Worm (Caenorhabditis elegans) whole organism, L1 larva: ENCODE results near the gene F20D1.22.
A peak's percentile ranks its signal among the peaks of the same experiment; 100 is the strongest.

ENCODE experiments used
- C34B4.2 ChIP-seq: sonication (generic microtip); optimal IDR thresholded peaks from 2 replicates; lab custom pipeline; 2017; ENCODE audit warnings: mild to moderate bottlenecking, missing genetic modification characterization, missing compliant biosample characterization
- F16B12.6 ChIP-seq: fragments of 150-350 bp; optimal IDR thresholded peaks from 2 replicates; lab custom pipeline; 2014; ENCODE audit warnings: missing biosample characterization, missing genetic modification characterization
- Y116A8C.19 ChIP-seq: sonication (generic microtip); optimal IDR thresholded peaks from 2 replicates; lab custom pipeline; 2016; ENCODE audit warnings: missing compliant biosample characterization, missing genetic modification characterization, borderline replicate concordance
- ama-1 ChIP-seq: fragments of 150-350 bp; optimal IDR thresholded peaks from 2 replicates; lab custom pipeline; 2014
- blmp-1 ChIP-seq: fragments of 150-350 bp; optimal IDR thresholded peaks from 2 replicates; lab custom pipeline; 2014; ENCODE audit warnings: missing biosample characterization, missing genetic modification characterization
- ceh-63 ChIP-seq: fragments of 200-800 bp; sonication (Bioruptor generic); optimal IDR thresholded peaks from 2 replicates; lab custom pipeline; 2018; ENCODE audit warnings: mild to moderate bottlenecking, missing genetic modification characterization, missing compliant biosample characterization
- ceh-8 ChIP-seq: fragments of 200-800 bp; sonication (Bioruptor generic); optimal IDR thresholded peaks from 2 replicates; lab custom pipeline; 2018; ENCODE audit warnings: mild to moderate bottlenecking, missing genetic modification characterization, moderate library complexity, missing compliant biosample characterization
- ces-1 ChIP-seq: fragments of 150-350 bp; optimal IDR thresholded peaks from 2 replicates; lab custom pipeline; 2014; ENCODE audit warnings: missing biosample characterization, missing genetic modification reagents, missing genetic modification characterization
- dpl-1 ChIP-seq, 3 experiments: fragments of 150-350 bp in 2 of 3; sonication (generic microtip) in 1 of 3; optimal IDR thresholded peaks; 2 replicates each; lab custom pipeline; 2014 to 2017; ENCODE audit warnings: missing biosample characterization in 3 of 3, missing genetic modification characterization in 3 of 3, missing genetic modification reagents in 3 of 3
- efl-3 ChIP-seq: fragments of 200-800 bp; sonication (Bioruptor generic); optimal IDR thresholded peaks from 2 replicates; lab custom pipeline; 2018; ENCODE audit warnings: mild to moderate bottlenecking, missing genetic modification characterization, missing compliant biosample characterization
- egl-27 ChIP-seq, 2 experiments: fragments of 150-350 bp in 1 of 2; sonication (generic microtip); optimal IDR thresholded peaks; 3 replicates each; lab custom pipeline; 2017 to 2018; ENCODE audit warnings: missing biosample characterization in 2 of 2, missing genetic modification characterization in 2 of 2, missing genetic modification reagents in 2 of 2
- elt-2 ChIP-seq: sonication (generic microtip); optimal IDR thresholded peaks from 2 replicates; lab custom pipeline; 2016; ENCODE audit warnings: missing genetic modification characterization, mild to moderate bottlenecking, inconsistent platforms, missing compliant biosample characterization, missing genetic modification reagents
- elt-3 ChIP-seq, 6 experiments: fragments of 150-350 bp in 1 of 6; sonication (generic microtip); optimal IDR thresholded peaks; 2 replicates each; lab custom pipeline; 2017 to 2018; ENCODE audit warnings: missing biosample characterization in 6 of 6, missing genetic modification characterization in 6 of 6, inconsistent platforms in 1 of 6
- fkh-10 ChIP-seq: sonication (generic microtip); optimal IDR thresholded peaks from 2 replicates; lab custom pipeline; 2017; ENCODE audit warnings: missing biosample characterization, missing genetic modification reagents, missing genetic modification characterization
- fkh-4 ChIP-seq: sonication (generic microtip); optimal IDR thresholded peaks from 2 replicates; lab custom pipeline; 2016; ENCODE audit warnings: missing compliant biosample characterization, missing genetic modification characterization, borderline replicate concordance
- fkh-8 ChIP-seq: sonication (generic microtip); optimal IDR thresholded peaks from 2 replicates; lab custom pipeline; 2016; ENCODE audit warnings: mild to moderate bottlenecking, missing genetic modification characterization, missing compliant biosample characterization
- grh-1 ChIP-seq: fragments of 200-800 bp; sonication (Bioruptor generic); IDR thresholded peaks from 2 replicates; pipeline ENCODE4 v1.3.6; 2022; ENCODE audit warnings: missing genetic modification reagents, missing genetic modification characterization, missing compliant biosample characterization
- hlh-17 ChIP-seq: fragments of 200-800 bp; sonication (Bioruptor generic); optimal IDR thresholded peaks from 2 replicates; lab custom pipeline; 2018; ENCODE audit warnings: missing genetic modification characterization, mild to moderate bottlenecking, missing compliant biosample characterization, moderate library complexity, borderline replicate concordance
- hlh-4 ChIP-seq: sonication (generic microtip); optimal IDR thresholded peaks from 2 replicates; lab custom pipeline; 2016; ENCODE audit warnings: mild to moderate bottlenecking, missing genetic modification characterization, missing compliant biosample characterization
- irx-1 ChIP-seq: sonication (generic microtip); optimal IDR thresholded peaks from 2 replicates; lab custom pipeline; 2016; ENCODE audit warnings: missing genetic modification characterization, missing compliant biosample characterization
- jun-1 ChIP-seq: fragments of 150-350 bp; optimal IDR thresholded peaks from 2 replicates; lab custom pipeline; 2014; ENCODE audit warnings: missing biosample characterization, missing genetic modification reagents, missing genetic modification characterization
- lin-15B ChIP-seq: fragments of 150-350 bp; sonication (generic microtip); optimal IDR thresholded peaks from 3 replicates; lab custom pipeline; 2014; ENCODE audit warnings: missing biosample characterization, missing genetic modification characterization
- lin-35 ChIP-seq, 2 experiments: fragments of 150-350 bp; optimal IDR thresholded peaks; 2 replicates each; lab custom pipeline; 2014; ENCODE audit warnings: missing biosample characterization in 2 of 2, missing genetic modification characterization in 2 of 2, missing genetic modification reagents in 2 of 2
- lin-39 ChIP-seq: fragments of 150-350 bp; optimal IDR thresholded peaks from 2 replicates; lab custom pipeline; 2014; ENCODE audit warnings: missing biosample characterization, missing genetic modification reagents, missing genetic modification characterization
- lir-3 ChIP-seq: sonication (generic microtip); optimal IDR thresholded peaks from 2 replicates; lab custom pipeline; 2016; ENCODE audit warnings: mild to moderate bottlenecking, missing genetic modification characterization, moderate library complexity, missing compliant biosample characterization; ENCODE audit not compliant: poor library complexity
- lsy-2 ChIP-seq, 2 experiments: fragments of 150-350 bp; optimal IDR thresholded peaks; 2 replicates each; lab custom pipeline; 2014; ENCODE audit warnings: missing biosample characterization in 2 of 2, missing genetic modification characterization in 2 of 2
- mdl-1 ChIP-seq, 2 experiments: fragments of 150-350 bp; optimal IDR thresholded peaks; 2 replicates each; lab custom pipeline; 2014 to 2017; ENCODE audit warnings: missing biosample characterization in 2 of 2, missing genetic modification characterization in 2 of 2, inconsistent platforms in 1 of 2
- mep-1 ChIP-seq: fragments of 150-350 bp; optimal IDR thresholded peaks from 2 replicates; lab custom pipeline; 2014; ENCODE audit warnings: missing biosample characterization, missing genetic modification characterization
- nhr-11 ChIP-seq: fragments of 150-350 bp; optimal IDR thresholded peaks from 2 replicates; lab custom pipeline; 2014; ENCODE audit warnings: missing biosample characterization, missing genetic modification characterization
- nhr-12 ChIP-seq: sonication (generic microtip); optimal IDR thresholded peaks from 2 replicates; lab custom pipeline; 2017; ENCODE audit warnings: missing biosample characterization, missing genetic modification characterization
- nhr-19 ChIP-seq: fragments of 200-800 bp; sonication (Bioruptor generic); conservative IDR thresholded peaks from 2 replicates; pipeline ENCODE4 v1.3.6; 2022; ENCODE audit warnings: missing genetic modification characterization, missing compliant biosample characterization
- nhr-20 ChIP-seq: sonication (generic microtip); optimal IDR thresholded peaks from 2 replicates; lab custom pipeline; 2016; ENCODE audit warnings: mild to moderate bottlenecking, missing genetic modification characterization, missing compliant biosample characterization
- nhr-237 ChIP-seq: fragments of 150-350 bp; optimal IDR thresholded peaks from 2 replicates; lab custom pipeline; 2014; ENCODE audit warnings: missing biosample characterization, missing genetic modification characterization
- nhr-76 ChIP-seq: sonication (generic microtip); optimal IDR thresholded peaks from 2 replicates; lab custom pipeline; 2017; ENCODE audit warnings: missing biosample characterization, missing genetic modification characterization
- nhr-77 ChIP-seq: fragments of 150-350 bp; optimal IDR thresholded peaks from 2 replicates; lab custom pipeline; 2014; ENCODE audit warnings: missing biosample characterization, missing genetic modification characterization
- nhr-84 ChIP-seq: sonication (generic microtip); optimal IDR thresholded peaks from 2 replicates; lab custom pipeline; 2017; ENCODE audit warnings: missing biosample characterization, missing genetic modification characterization
- nhr-85 ChIP-seq: sonication (generic microtip); peaks from one replicate; lab custom pipeline; 2016; ENCODE audit warnings: missing genetic modification characterization, inconsistent platforms, missing compliant biosample characterization
- nhr-90 ChIP-seq: sonication (generic microtip); optimal IDR thresholded peaks from 2 replicates; lab custom pipeline; 2016; ENCODE audit warnings: mild to moderate bottlenecking, missing genetic modification characterization, missing compliant biosample characterization; ENCODE audit not compliant: poor library complexity
- pax-3 ChIP-seq: fragments of 200-800 bp; sonication (Bioruptor generic); optimal IDR thresholded peaks from 2 replicates; lab custom pipeline; 2018; ENCODE audit warnings: mild to moderate bottlenecking, missing genetic modification characterization, moderate library complexity, missing compliant biosample characterization
- pqm-1 ChIP-seq: sonication (generic microtip); optimal IDR thresholded peaks from 3 replicates; lab custom pipeline; 2017; ENCODE audit warnings: missing biosample characterization, missing genetic modification characterization
- skn-1 ChIP-seq: fragments of 150-350 bp; optimal IDR thresholded peaks from 2 replicates; lab custom pipeline; 2014; ENCODE audit warnings: missing biosample characterization, missing genetic modification characterization
- sox-4 ChIP-seq: sonication (generic microtip); optimal IDR thresholded peaks from 2 replicates; lab custom pipeline; 2016; ENCODE audit warnings: missing genetic modification characterization, missing compliant biosample characterization
- sptf-1 ChIP-seq: fragments of 150-350 bp; optimal IDR thresholded peaks from 2 replicates; lab custom pipeline; 2014; ENCODE audit warnings: missing biosample characterization, missing genetic modification characterization
- sup-37 ChIP-seq: fragments of 200-800 bp; sonication (Bioruptor generic); optimal IDR thresholded peaks from 2 replicates; lab custom pipeline; 2018; ENCODE audit warnings: mild to moderate bottlenecking, missing genetic modification characterization, missing compliant biosample characterization
- tbx-2 ChIP-seq: sonication (generic microtip); optimal IDR thresholded peaks from 2 replicates; lab custom pipeline; 2016; ENCODE audit warnings: missing genetic modification characterization, missing compliant biosample characterization
- tlp-1 ChIP-seq: fragments of 150-350 bp; optimal IDR thresholded peaks from 2 replicates; lab custom pipeline; 2014; ENCODE audit warnings: missing biosample characterization, missing genetic modification characterization
- unc-130 ChIP-seq: fragments of 150-350 bp; optimal IDR thresholded peaks from 2 replicates; lab custom pipeline; 2017; ENCODE audit warnings: missing biosample characterization, missing genetic modification characterization, inconsistent platforms
- vab-15 ChIP-seq: sonication (generic microtip); optimal IDR thresholded peaks from 2 replicates; lab custom pipeline; 2017; ENCODE audit warnings: missing genotype, mild to moderate bottlenecking, missing genetic modification characterization, missing compliant biosample characterization
- zag-1 ChIP-seq: fragments of 150-350 bp; optimal IDR thresholded peaks from 2 replicates; lab custom pipeline; 2014; ENCODE audit warnings: missing biosample characterization, missing genetic modification characterization

Gene F20D1.22

DNA sequence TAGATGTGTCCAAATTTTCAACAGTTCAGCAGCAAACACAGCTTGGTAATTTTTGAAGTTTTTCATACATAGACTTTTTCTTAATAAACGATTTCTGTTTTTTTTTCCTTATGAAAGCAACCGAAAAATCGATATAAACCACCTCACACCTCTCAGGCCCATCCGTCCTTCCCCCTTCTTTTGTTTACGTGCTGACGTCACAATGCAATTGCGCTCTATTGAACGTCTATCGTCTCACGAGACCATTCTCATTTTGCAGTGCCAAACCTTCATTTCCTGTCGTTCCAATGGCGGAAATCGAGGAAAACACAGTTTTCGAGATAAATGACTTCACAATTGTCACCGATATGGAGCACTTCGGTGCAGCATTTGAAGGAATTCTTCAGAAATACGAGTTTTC is 16.7 kb downstream of the F20D1.22 start, which contains the start of gene rbg-1 (continued):
- peak; percentile 60 for TF ChIP-seq lin-15B (tag; lab: Kevin White, UChicago)
- TF ChIP-seq fkh-4 (tag; lab: Kevin White, UChicago), result no peak
- peak; percentile 60 to 68 for TF ChIP-seq lsy-2 (tag; optimal IDR thresholded peaks at IDR 0.05; lab: Kevin White, UChicago)
- peak; percentile 66 for TF ChIP-seq fkh-8
- no peak for TF ChIP-seq zag-1 (tag; lab: Kevin White, UChicago)
- TF ChIP-seq lir-3, result peak; percentile 21
- no peak for TF ChIP-seq C34B4.2 (tag; lab: Kevin White, UChicago)
- no peak for TF ChIP-seq nhr-237
- TF ChIP-seq jun-1 (tag; lab: Kevin White, UChicago), result peak; percentile 20
- no peak for TF ChIP-seq egl-27 (tag; optimal IDR thresholded peaks at IDR 0.05; lab: Kevin White, UChicago)
- TF ChIP-seq ces-1, result no peak
- TF ChIP-seq nhr-19 (GFP tag; lab: Robert Waterston, UW), result peak; percentile 60
- no peak for TF ChIP-seq efl-3
- no peak for TF ChIP-seq pqm-1 (tag; lab: Kevin White, UChicago)
- TF ChIP-seq lin-39, result no peak
- no peak for TF ChIP-seq sptf-1 (tag; lab: Kevin White, UChicago)
- TF ChIP-seq hlh-17, result no peak
- TF ChIP-seq Y116A8C.19 (tag; lab: Kevin White, UChicago), result no peak
- TF ChIP-seq ceh-8 (GFP tag; lab: Kevin White, UChicago), result no peak
- no peak for TF ChIP-seq sox-4
- TF ChIP-seq nhr-85 (tag; lab: Kevin White, UChicago), result peak; percentile 89
- TF ChIP-seq nhr-90, result peak; percentile 49
- peak; percentile 73 for TF ChIP-seq blmp-1 (tag; lab: Kevin White, UChicago)
- peak; percentile 89 for TF ChIP-seq mep-1 (tag; lab: Kevin White, UChicago)
- peak; percentile 78 for TF ChIP-seq nhr-20 (tag; lab: Kevin White, UChicago)
- TF ChIP-seq irx-1, result no peak
- no peak for TF ChIP-seq vab-15 (tag; lab: Kevin White, UChicago)
- TF ChIP-seq mdl-1 (tag; optimal IDR thresholded peaks at IDR 0.05; lab: Kevin White, UChicago), result peak in 1 of 2 experiments; percentile 80
- peak; percentile 54 for TF ChIP-seq skn-1 (tag; lab: Kevin White, UChicago)
- no peak for TF ChIP-seq nhr-77 (tag; lab: Kevin White, UChicago)
- TF ChIP-seq ama-1, result peak; percentile 5
- TF ChIP-seq nhr-12, result no peak
- TF ChIP-seq nhr-11 (tag; lab: Kevin White, UChicago), result no peak
- peak; percentile 48 to 62 (median 57) for TF ChIP-seq dpl-1 (GFP tag; optimal IDR thresholded peaks at IDR 0.05; lab: Kevin White, UChicago)
- no peak for TF ChIP-seq grh-1 (GFP tag; lab: Robert Waterston, UW)
- TF ChIP-seq tlp-1 (tag; lab: Kevin White, UChicago), result no peak
- TF ChIP-seq lin-35 (GFP tag; optimal IDR thresholded peaks at IDR 0.05; lab: Kevin White, UChicago), result peak; percentile 57 to 84
- peak; percentile 13 for TF ChIP-seq fkh-10
- no peak for TF ChIP-seq ceh-63 (GFP tag; lab: Kevin White, UChicago)
- peak; percentile 61 for TF ChIP-seq tbx-2 (tag; lab: Kevin White, UChicago)
- no peak for TF ChIP-seq nhr-84 (tag; lab: Kevin White, UChicago)
- TF ChIP-seq pax-3 (tag; lab: Kevin White, UChicago), result no peak
- no peak for TF ChIP-seq F16B12.6 (tag; lab: Kevin White, UChicago)
- TF ChIP-seq elt-3 (tag; optimal IDR thresholded peaks at IDR 0.05; lab: Kevin White, UChicago), result peak in 2 of 6 experiments; percentile 41 to 55
- TF ChIP-seq elt-2 (tag; lab: Kevin White, UChicago), result peak; percentile 1
- no peak for TF ChIP-seq hlh-4
- no peak for TF ChIP-seq sup-37
- TF ChIP-seq unc-130 (tag; lab: Kevin White, UChicago), result peak; percentile 82
- no peak for TF ChIP-seq nhr-76 (tag; lab: Kevin White, UChicago)
